Worm (Caenorhabditis elegans) whole organism, midembryonic: ENCODE data around the gene rmd-2.

ENCODE experiments used
- cog-1 ChIP-seq: sonication (generic microtip); optimal IDR thresholded peaks from 2 replicates; lab custom pipeline; 2016; ENCODE audit warnings: missing genetic modification characterization, missing compliant biosample characterization
- flt-1 ChIP-seq: fragments of 200-800 bp; sonication (Bioruptor generic); IDR thresholded peaks from 2 replicates; pipeline ENCODE4 v1.3.6; 2022; ENCODE audit warnings: missing genetic modification characterization, missing compliant biosample characterization
- med-1 ChIP-seq: sonication (generic microtip); optimal IDR thresholded peaks from 2 replicates; lab custom pipeline; 2017; ENCODE audit warnings: missing genetic modification characterization, mild to moderate bottlenecking, missing compliant biosample characterization, antibody characterized with exemption, missing genetic modification reagents; ENCODE audit not compliant: insufficient read depth
- ref-1 ChIP-seq: fragments of 200-800 bp; sonication (Bioruptor generic); conservative IDR thresholded peaks from 2 replicates; pipeline ENCODE4 v1.3.6; 2022; ENCODE audit warnings: missing genetic modification reagents, missing genetic modification characterization, missing compliant biosample characterization

- no peak for TF ChIP-seq ref-1 (GFP tag; lab: Robert Waterston, UW)
- TF ChIP-seq med-1 (GFP tag; lab: Kevin White, UChicago), result no peak
- TF ChIP-seq cog-1 (tag; lab: Kevin White, UChicago), result no peak
- TF ChIP-seq flt-1 (GFP tag; lab: Robert Waterston, UW), result no peak
Measured at ce11 chrV:10006374-10006773, 20.3 kb upstream of the rmd-2 start.
